Fruit fly (Drosophila melanogaster): ENCODE data around the gene Dhdds.

DNA sequence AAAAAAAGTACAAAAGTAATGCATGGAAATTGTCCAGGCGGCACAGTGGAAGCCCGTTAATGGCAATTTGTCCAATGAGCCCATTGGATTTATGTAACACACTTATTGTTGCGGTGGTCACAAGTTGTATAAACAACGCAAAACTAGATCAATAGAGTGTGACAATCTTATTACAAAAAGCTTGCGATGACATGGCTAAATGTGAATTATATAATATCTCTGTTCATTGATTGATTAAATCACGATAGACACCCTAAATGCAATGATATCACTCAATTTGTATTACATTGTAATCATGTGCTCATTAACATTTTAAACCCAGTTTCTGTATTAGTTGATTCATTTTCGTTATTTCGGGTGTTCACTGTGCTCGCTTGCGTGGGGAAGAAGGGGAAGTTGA lies 44.9 kb upstream of the Dhdds start:
- TF ChIP-seq pan (optimal IDR thresholded peaks at IDR 0.05): no peak
- TF ChIP-seq psq (optimal IDR thresholded peaks at IDR 0.05): no peak
- TF ChIP-seq CG8478 (optimal IDR thresholded peaks at IDR 0.05): no peak
- TF ChIP-seq Dll (optimal IDR thresholded peaks at IDR 0.05): no peak
- no peak for TF ChIP-seq usp (GFP tag; optimal IDR thresholded peaks at IDR 0.05)
- TF ChIP-seq EcR (GFP tag; optimal IDR thresholded peaks at IDR 0.05): no peak
